Worm (Caenorhabditis elegans) whole organism, L4/young adult: ENCODE measurements around the gene F58E6.11.

Source experiments
- W03F9.2 ChIP-seq: fragments of 150-350 bp; optimal IDR thresholded peaks from 2 replicates; lab custom pipeline; 2014; ENCODE audit warnings: missing biosample characterization, missing genetic modification characterization
- him-1 ChIP-seq: sonication (generic microtip); optimal IDR thresholded peaks from 2 replicates; lab custom pipeline; 2016; ENCODE audit warnings: missing genotype, missing genetic modification reagents, missing genetic modification characterization, missing compliant biosample characterization

ce11 chrV:9730743-9731706, 26.8 kb downstream of the F58E6.11 start:
- TF ChIP-seq him-1 (peak; percentile 96), W03F9.2 (tag; lab: Kevin White, UChicago) (peak; percentile 38)
